Worm (Caenorhabditis elegans) whole organism, L4 larva: ENCODE data around the gene C10C6.13.

Experiments
- D1046.2 ChIP-seq: fragments of 200-800 bp; sonication (Bioruptor generic); IDR thresholded peaks from 2 replicates; pipeline ENCODE4 v1.3.6; 2022; ENCODE audit warnings: missing genetic modification characterization, missing compliant biosample characterization
- F49E8.2 ChIP-seq: sonication (generic microtip); optimal IDR thresholded peaks from 2 replicates; lab custom pipeline; 2016; ENCODE audit warnings: missing compliant biosample characterization, mild to moderate bottlenecking, missing genetic modification characterization, borderline replicate concordance
- R02D3.7 ChIP-seq: fragments of 150-350 bp; sonication (generic microtip); optimal IDR thresholded peaks from 3 replicates; lab custom pipeline; 2014; ENCODE audit warnings: missing biosample characterization, missing genetic modification characterization
- T20F7.1 ChIP-seq: fragments of 200-800 bp; sonication (Bioruptor generic); optimal IDR thresholded peaks from 2 replicates; lab custom pipeline; 2018; ENCODE audit warnings: mild to moderate bottlenecking, missing genetic modification characterization, missing compliant biosample characterization
- Y48G9A.11 ChIP-seq: fragments of 200-800 bp; sonication (Bioruptor generic); IDR thresholded peaks from 2 replicates; pipeline ENCODE4 v1.3.6; 2022; ENCODE audit warnings: missing genetic modification reagents, missing genetic modification characterization, missing compliant biosample characterization
- ZK337.2 ChIP-seq: fragments of 200-800 bp; sonication (Bioruptor generic); IDR thresholded peaks from 2 replicates; pipeline ENCODE4 v1.3.6; 2022; ENCODE audit warnings: missing genetic modification reagents, missing genetic modification characterization, missing compliant biosample characterization
- aha-1 ChIP-seq: fragments of 150-350 bp; peaks from one replicate; lab custom pipeline; 2014; ENCODE audit warnings: missing biosample characterization, missing genetic modification characterization
- aly-2 ChIP-seq: sonication (generic microtip); optimal IDR thresholded peaks from 2 replicates; lab custom pipeline; 2018; ENCODE audit warnings: missing biosample characterization, missing genetic modification characterization
- attf-4 ChIP-seq: sonication (generic microtip); optimal IDR thresholded peaks from 3 replicates; lab custom pipeline; 2017; ENCODE audit warnings: missing biosample characterization, missing genetic modification characterization
- ceh-20 ChIP-seq: fragments of 200-800 bp; sonication (Bioruptor generic); IDR thresholded peaks from 2 replicates; pipeline ENCODE4 v1.3.6; 2022; ENCODE audit warnings: missing genetic modification reagents, missing genetic modification characterization, missing compliant biosample characterization
- ceh-44 ChIP-seq: fragments of 200-800 bp; sonication (Bioruptor generic); IDR thresholded peaks from 2 replicates; pipeline ENCODE4 v1.3.6; 2022; ENCODE audit warnings: missing genetic modification reagents, missing genetic modification characterization, missing compliant biosample characterization
- ceh-62 ChIP-seq: sonication (generic microtip); optimal IDR thresholded peaks from 2 replicates; lab custom pipeline; 2017; ENCODE audit warnings: missing biosample characterization, missing genetic modification characterization
- ceh-82 ChIP-seq: sonication (generic microtip); optimal IDR thresholded peaks from 2 replicates; lab custom pipeline; 2017; ENCODE audit warnings: missing biosample characterization, missing genetic modification characterization
- daf-12 ChIP-seq: fragments of 150-350 bp; optimal IDR thresholded peaks from 2 replicates; lab custom pipeline; 2014; ENCODE audit warnings: missing biosample characterization, missing genetic modification reagents, missing genetic modification characterization
- dpl-1 ChIP-seq: fragments of 150-350 bp; optimal IDR thresholded peaks from 2 replicates; lab custom pipeline; 2014; ENCODE audit warnings: missing biosample characterization, missing genetic modification reagents, missing genetic modification characterization
- dve-1 ChIP-seq: sonication (generic microtip); optimal IDR thresholded peaks from 2 replicates; lab custom pipeline; 2017; ENCODE audit warnings: antibody characterized with exemption, mild to moderate bottlenecking, missing genetic modification characterization, missing compliant biosample characterization; ENCODE audit not compliant: insufficient read depth
- gei-8 ChIP-seq: fragments of 200-800 bp; sonication (Bioruptor generic); optimal IDR thresholded peaks from 2 replicates; lab custom pipeline; 2018; ENCODE audit warnings: mild to moderate bottlenecking, missing genetic modification characterization, missing compliant biosample characterization
- lin-13 ChIP-seq: fragments of 150-350 bp; optimal IDR thresholded peaks from 2 replicates; lab custom pipeline; 2014; ENCODE audit warnings: missing biosample characterization, missing genetic modification reagents, missing genetic modification characterization
- mes-2 ChIP-seq: sonication (generic microtip); optimal IDR thresholded peaks from 2 replicates; lab custom pipeline; 2016; ENCODE audit warnings: missing genotype, mild to moderate bottlenecking, missing genetic modification characterization, missing compliant biosample characterization; ENCODE audit not compliant: poor library complexity, severe bottlenecking
- mxl-2 ChIP-seq: fragments of 200-800 bp; sonication (Bioruptor generic); conservative IDR thresholded peaks from 2 replicates; pipeline ENCODE4 v1.3.6; 2022; ENCODE audit warnings: missing genetic modification reagents, missing genetic modification characterization, missing compliant biosample characterization
- mxl-3 ChIP-seq: fragments of 200-800 bp; sonication (Bioruptor generic); optimal IDR thresholded peaks from 2 replicates; lab custom pipeline; 2018; ENCODE audit warnings: mild to moderate bottlenecking, missing genetic modification characterization, missing compliant biosample characterization
- nhr-41 ChIP-seq: fragments of 200-800 bp; sonication (Bioruptor generic); IDR thresholded peaks from 2 replicates; pipeline ENCODE4 v1.3.6; 2022; ENCODE audit warnings: missing genetic modification reagents, missing genetic modification characterization, missing compliant biosample characterization
- nhr-48 ChIP-seq: sonication (generic microtip); optimal IDR thresholded peaks from 2 replicates; lab custom pipeline; 2016; ENCODE audit warnings: mild to moderate bottlenecking, missing genetic modification characterization, missing compliant biosample characterization
- nhr-6 ChIP-seq: fragments of 150-350 bp; optimal IDR thresholded peaks from 2 replicates; lab custom pipeline; 2014; ENCODE audit warnings: missing biosample characterization, missing genetic modification characterization
- nhr-77 ChIP-seq: fragments of 150-350 bp; optimal IDR thresholded peaks from 2 replicates; lab custom pipeline; 2014; ENCODE audit warnings: missing biosample characterization, missing genetic modification characterization
- php-3 ChIP-seq: fragments of 200-800 bp; sonication (Bioruptor generic); IDR thresholded peaks from 2 replicates; pipeline ENCODE4 v1.3.6; 2022; ENCODE audit warnings: missing genetic modification reagents, missing genetic modification characterization, missing compliant biosample characterization
- pqm-1 ChIP-seq: sonication (generic microtip); optimal IDR thresholded peaks from 2 replicates; lab custom pipeline; 2017; ENCODE audit warnings: missing biosample characterization, missing genetic modification characterization
- snpc-1.2 ChIP-seq: fragments of 200-800 bp; sonication (Bioruptor generic); IDR thresholded peaks from 2 replicates; pipeline ENCODE4 v1.3.6; 2022; ENCODE audit warnings: missing genetic modification reagents, missing genetic modification characterization, missing compliant biosample characterization
- snpc-4 ChIP-seq: fragments of 150-350 bp; optimal IDR thresholded peaks from 2 replicates; lab custom pipeline; 2014; ENCODE audit warnings: missing biosample characterization, missing genetic modification characterization
- tag-97 ChIP-seq: fragments of 200-800 bp; sonication (Bioruptor generic); IDR thresholded peaks from 2 replicates; pipeline ENCODE4 v1.3.6; 2022; ENCODE audit warnings: missing genetic modification characterization, missing compliant biosample characterization
- unc-130 ChIP-seq: sonication (generic microtip); optimal IDR thresholded peaks from 2 replicates; lab custom pipeline; 2016; ENCODE audit warnings: missing genetic modification reagents, missing genetic modification characterization, missing compliant biosample characterization
- unc-39 ChIP-seq: sonication (generic microtip); optimal IDR thresholded peaks from 2 replicates; lab custom pipeline; 2017; ENCODE audit warnings: missing biosample characterization, missing genetic modification characterization
- unc-62 ChIP-seq, 3 experiments: fragments of 150-350 bp in 1 of 3; sonication (generic microtip); optimal IDR thresholded peaks in 2 of 3; peaks in 1 of 3; 1 replicate in 1 of 3; 2 replicates in 2 of 3; lab custom pipeline; 2014 to 2017; ENCODE audit warnings: missing biosample characterization in 3 of 3, missing genetic modification characterization in 3 of 3, missing genetic modification reagents in 3 of 3, missing genotype in 1 of 3
- zip-11 ChIP-seq: fragments of 200-800 bp; sonication (Bioruptor generic); IDR thresholded peaks from 2 replicates; pipeline ENCODE4 v1.3.6; 2022; ENCODE audit warnings: missing genetic modification characterization, missing compliant biosample characterization
- zip-2 ChIP-seq: fragments of 150-350 bp; optimal IDR thresholded peaks from 2 replicates; lab custom pipeline; 2014; ENCODE audit warnings: missing biosample characterization, missing genetic modification characterization

C10C6.13 gene

ce11 chrIV:11474067-11474466 lies 4.5 kb upstream of the C10C6.13 start (continued):
- TF ChIP-seq Y48G9A.11: peak; percentile 88
- peak; percentile 93 for TF ChIP-seq D1046.2 (GFP tag; lab: Robert Waterston, UW)
- TF ChIP-seq pqm-1: peak; percentile 6
- peak; percentile 92 for TF ChIP-seq mes-2
- peak; percentile 87 for TF ChIP-seq ceh-20 (GFP tag; lab: Robert Waterston, UW)
- TF ChIP-seq nhr-6 (tag; lab: Kevin White, UChicago): peak; percentile 5

- TF ChIP-seq unc-62 (GFP tag; optimal IDR thresholded peaks at IDR 0.05 in 1 of 2; lab: Kevin White, UChicago): peak in 1 of 2 experiments; percentile 87
- no peak for TF ChIP-seq unc-62 (tag; optimal IDR thresholded peaks at IDR 0.05; lab: Kevin White, UChicago)
- TF ChIP-seq aha-1 (tag; lab: Kevin White, UChicago): no peak
- TF ChIP-seq attf-4 (tag; lab: Kevin White, UChicago): no peak
- TF ChIP-seq snpc-4: no peak
Measured at ce11 chrIV:11472023-11472422, 2.5 kb upstream of the C10C6.13 start.

- TF ChIP-seq tag-97 (no peak), Y48G9A.11 (no peak), dpl-1 (GFP tag; lab: Kevin White, UChicago) (no peak), ceh-62 (tag; lab: Kevin White, UChicago) (no peak), zip-2 (tag; lab: Kevin White, UChicago) (no peak), ceh-44 (GFP tag; lab: Robert Waterston, UW) (no peak), nhr-41 (GFP tag; lab: Robert Waterston, UW) (no peak), aly-2 (tag; lab: Kevin White, UChicago) (no peak), T20F7.1 (GFP tag; lab: Kevin White, UChicago) (no peak), mxl-2 (no peak)
Measured at ce11 chrIV:11467413-11467812, 2.1 kb downstream of the C10C6.13 start, which contains the start of gene C10C6.7. Gene C10C6.7, minus strand, starts transcription at chrIV:11467513.

ce11 chrIV:11465125-11465524 lies 4.4 kb downstream of the C10C6.13 start, which contains the start of gene C10C6.3:
Gene C10C6.3, minus strand, starts transcription at chrIV:11465225.
- TF ChIP-seq dve-1 (tag; lab: Kevin White, UChicago): no peak
- no peak for TF ChIP-seq snpc-4
- no peak for TF ChIP-seq gei-8 (GFP tag; lab: Kevin White, UChicago)
- TF ChIP-seq unc-130 (GFP tag; lab: Kevin White, UChicago): no peak
- TF ChIP-seq lin-13 (GFP tag; lab: Kevin White, UChicago): no peak
- no peak for TF ChIP-seq R02D3.7 (tag; lab: Kevin White, UChicago)
- no peak for TF ChIP-seq mxl-2
- TF ChIP-seq php-3 (GFP tag; lab: Robert Waterston, UW): no peak
- no peak for TF ChIP-seq F49E8.2 (tag; lab: Kevin White, UChicago)
- no peak for TF ChIP-seq unc-39 (tag; lab: Kevin White, UChicago)
- no peak for TF ChIP-seq D1046.2 (GFP tag; lab: Robert Waterston, UW)
- TF ChIP-seq zip-11: no peak
- TF ChIP-seq nhr-77 (tag; lab: Kevin White, UChicago): no peak
- TF ChIP-seq nhr-48 (tag; lab: Kevin White, UChicago): no peak
- TF ChIP-seq, all 104 proteins: peak for 0

ce11 chrIV:11461335-11461734 lies 8.2 kb downstream of the C10C6.13 start:
- no peak for TF ChIP-seq ZK337.2 (GFP tag; lab: Robert Waterston, UW)
- TF ChIP-seq unc-62 (GFP tag; optimal IDR thresholded peaks at IDR 0.05 in 1 of 2; lab: Kevin White, UChicago): peak in 1 of 2 experiments; percentile 90
- no peak for TF ChIP-seq unc-62 (tag; optimal IDR thresholded peaks at IDR 0.05; lab: Kevin White, UChicago)

- TF ChIP-seq mes-2: no peak
- no peak for TF ChIP-seq dve-1 (tag; lab: Kevin White, UChicago)
- TF ChIP-seq daf-12 (tag; lab: Kevin White, UChicago): no peak
- TF ChIP-seq snpc-1.2: no peak
- no peak for TF ChIP-seq php-3 (GFP tag; lab: Robert Waterston, UW)
- no peak for TF ChIP-seq nhr-6 (tag; lab: Kevin White, UChicago)
- TF ChIP-seq ceh-82: no peak
- no peak for TF ChIP-seq mxl-3 (GFP tag; lab: Kevin White, UChicago)
- TF ChIP-seq R02D3.7 (tag; lab: Kevin White, UChicago): no peak
Measured at ce11 chrIV:11459684-11460083, 9.9 kb downstream of the C10C6.13 start, which contains the start of gene npr-3. Gene npr-3, plus strand, starts transcription at chrIV:11459984.
